Worm (Caenorhabditis elegans): ENCODE results near the gene fln-2.

Gene fln-2

DNA sequence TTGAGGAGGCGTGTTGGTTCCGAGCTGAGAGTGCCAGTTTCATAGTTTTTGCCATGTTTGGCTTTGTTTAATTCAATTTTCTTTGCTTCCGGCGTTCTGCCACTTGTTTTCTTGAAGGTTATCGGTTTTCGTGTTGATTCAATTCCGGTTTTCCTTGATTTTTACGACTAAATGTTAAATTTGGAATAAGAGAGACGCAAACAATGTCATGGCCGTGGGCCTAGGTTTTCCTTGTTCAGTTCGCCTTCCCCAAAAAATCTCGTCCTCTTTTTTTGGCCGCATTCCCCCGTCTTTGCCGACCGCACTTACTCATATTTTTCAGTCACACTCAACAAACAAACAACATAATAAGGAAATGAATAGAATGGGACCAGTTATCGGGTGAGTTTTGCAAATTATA lies 3.8 kb upstream of the fln-2 start, which contains the start of gene C23F12.9 (continued):
- no peak for TF ChIP-seq ceh-44 (GFP tag; IDR thresholded peaks at IDR 0.05)
- TF ChIP-seq pha-4 (GFP tag; IDR thresholded peaks at IDR 0.05), result no peak
- TF ChIP-seq pha-4 (tag; optimal IDR thresholded peaks at IDR 0.05), result no peak

DNA sequence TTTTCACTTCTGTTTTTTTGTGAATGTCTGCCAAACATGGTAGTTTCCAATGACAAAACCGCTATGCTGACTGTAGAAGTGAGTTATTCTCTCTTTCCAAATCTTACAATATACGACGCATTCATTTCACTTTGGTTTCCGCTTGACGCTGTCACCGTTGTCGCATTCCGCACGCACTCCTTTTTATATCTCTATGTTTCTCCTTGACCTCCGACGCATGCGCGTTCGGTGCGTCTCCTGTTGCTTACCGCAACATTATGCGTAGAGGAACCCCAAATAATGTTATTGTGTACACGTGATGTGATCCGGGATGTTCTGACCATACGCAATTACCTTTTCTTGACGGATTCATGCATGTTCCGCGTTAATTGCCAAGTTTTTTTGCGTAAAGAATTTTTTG lies 4.5 kb downstream of the fln-2 start:
- TF ChIP-seq attf-4 (tag; optimal IDR thresholded peaks at IDR 0.05), result no peak
- TF ChIP-seq hlh-30 (tag; optimal IDR thresholded peaks at IDR 0.05; ENCODE audit: insufficient read depth), result peak; percentile 32
- TF ChIP-seq ceh-32 (tag; optimal IDR thresholded peaks at IDR 0.05; ENCODE audit: poor library complexity), result no peak
- no peak for TF ChIP-seq set-16 (GFP tag; IDR thresholded peaks at IDR 0.05)
- no peak for TF ChIP-seq nhr-237 (tag; optimal IDR thresholded peaks at IDR 0.05)
- TF ChIP-seq spr-3 (GFP tag; optimal IDR thresholded peaks at IDR 0.05), result no peak
- peak in 1 of 2 experiments; percentile 55 for TF ChIP-seq mdl-1 (tag; optimal IDR thresholded peaks at IDR 0.05)
- TF ChIP-seq ztf-11 (tag; optimal IDR thresholded peaks at IDR 0.05), result no peak
- TF ChIP-seq F49E8.2 (tag; optimal IDR thresholded peaks at IDR 0.05; ENCODE audit: borderline replicate concordance), result no peak
- TF ChIP-seq ces-1 (GFP tag; optimal IDR thresholded peaks at IDR 0.05), result no peak
- no peak for TF ChIP-seq dmd-8 (GFP tag; IDR thresholded peaks at IDR 0.05)
- TF ChIP-seq nhr-111 (GFP tag; optimal IDR thresholded peaks at IDR 0.05), result no peak
- no peak for TF ChIP-seq ZK337.2 (GFP tag; IDR thresholded peaks at IDR 0.05)
- no peak for TF ChIP-seq php-3 (GFP tag; IDR thresholded peaks at IDR 0.05)
- TF ChIP-seq mxl-3 (GFP tag; optimal IDR thresholded peaks at IDR 0.05), result peak; percentile 18
- TF ChIP-seq nhr-25 (tag; optimal IDR thresholded peaks at IDR 0.05; ENCODE audit: borderline replicate concordance, insufficient read depth), result peak; percentile 66
- no peak for TF ChIP-seq unc-62 (GFP tag; optimal IDR thresholded peaks at IDR 0.05 in 1 of 2)
- no peak for TF ChIP-seq unc-62 (tag; optimal IDR thresholded peaks at IDR 0.05)
- TF ChIP-seq Y75B8A.6 (GFP tag; IDR thresholded peaks at IDR 0.05), result no peak
- TF ChIP-seq Y105C5A.15 (GFP tag; IDR thresholded peaks at IDR 0.05), result no peak
- no peak for TF ChIP-seq egl-43 (GFP tag; IDR thresholded peaks at IDR 0.05)
- peak; percentile 7 for TF ChIP-seq nhr-28 (tag; optimal IDR thresholded peaks at IDR 0.05)
- TF ChIP-seq ama-1 (optimal IDR thresholded peaks at IDR 0.05), result no peak
- no peak for TF ChIP-seq nhr-102 (tag; optimal IDR thresholded peaks at IDR 0.05)
- TF ChIP-seq hlh-11 (tag; optimal IDR thresholded peaks at IDR 0.05), result no peak

DNA sequence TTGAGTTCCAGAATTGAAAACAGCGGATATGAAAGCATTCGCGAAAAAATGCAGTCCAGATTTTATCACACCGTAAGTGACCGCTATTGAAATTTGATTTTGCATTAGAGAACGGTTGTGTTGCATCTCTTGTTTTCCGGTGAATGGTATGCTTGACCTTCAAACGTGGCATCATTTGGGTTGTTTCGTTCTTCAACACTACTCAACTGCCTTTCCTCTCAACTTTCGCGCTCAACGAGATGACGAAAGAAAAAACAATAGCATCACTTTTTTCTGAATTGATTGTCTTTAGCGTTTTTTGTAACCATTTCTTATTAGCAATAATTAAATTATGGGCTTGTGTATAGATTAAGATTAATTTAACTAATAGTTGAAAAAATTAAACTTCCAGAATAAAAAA lies 5.0 kb downstream of the fln-2 start:
- TF ChIP-seq jun-1 (tag; optimal IDR thresholded peaks at IDR 0.05) (no peak), sdz-12 (GFP tag; optimal IDR thresholded peaks at IDR 0.05) (no peak), gei-8 (GFP tag; optimal IDR thresholded peaks at IDR 0.05) (no peak), unc-39 (tag; optimal IDR thresholded peaks at IDR 0.05) (no peak), T26A8.4 (GFP tag; IDR thresholded peaks at IDR 0.05) (no peak), dve-1 (tag; optimal IDR thresholded peaks at IDR 0.05; ENCODE audit: insufficient read depth) (no peak), ceh-82 (tag; optimal IDR thresholded peaks at IDR 0.05) (no peak), lir-3 (tag; optimal IDR thresholded peaks at IDR 0.05) (no peak), D1046.2 (GFP tag; IDR thresholded peaks at IDR 0.05) (no peak), lim-7 (GFP tag; IDR thresholded peaks at IDR 0.05) (no peak)
